Fruit fly (Drosophila melanogaster) whole organism, embryonic: ENCODE measurements around the gene Rpt5.

Experiments used
- CG10147 ChIP-seq: fragments of 200-800 bp; sonication (Bioruptor generic); optimal IDR thresholded peaks from 2 replicates; lab custom pipeline; 2019; ENCODE audit warnings: missing biosample characterization, mild to moderate bottlenecking, missing genetic modification characterization, moderate library complexity
- CG10274 ChIP-seq: fragments of 200-800 bp; sonication (Bioruptor generic); optimal IDR thresholded peaks from 3 replicates; lab custom pipeline; 2017; ENCODE audit warnings: missing biosample characterization, mild to moderate bottlenecking, missing genetic modification characterization
- CG10543 ChIP-seq: fragments of 200-800 bp; sonication (Bioruptor generic); optimal IDR thresholded peaks from 3 replicates; lab custom pipeline; 2017; ENCODE audit warnings: missing biosample characterization, mild to moderate bottlenecking, missing genetic modification characterization, moderate library complexity
- CG11398 ChIP-seq: fragments of 200-800 bp; sonication (Bioruptor generic); optimal IDR thresholded peaks from 2 replicates; lab custom pipeline; 2016; ENCODE audit warnings: missing biosample characterization, missing genetic modification characterization
- CG12744 ChIP-seq: fragments of 200-800 bp; sonication (Bioruptor generic); optimal IDR thresholded peaks from 2 replicates; lab custom pipeline; 2016; ENCODE audit warnings: missing biosample characterization, missing genetic modification characterization
- CG13123 ChIP-seq: fragments of 200-800 bp; sonication (Bioruptor generic); optimal IDR thresholded peaks from 2 replicates; lab custom pipeline; 2016; ENCODE audit warnings: missing biosample characterization, missing genetic modification characterization
- CG14860 ChIP-seq: fragments of 200-800 bp; sonication (Bioruptor generic); IDR thresholded peaks from 3 replicates; pipeline ENCODE4 v1.3.6; 2022; ENCODE audit warnings: missing biosample characterization, missing genetic modification characterization; ENCODE audit not compliant: partially characterized antibody
- CG15601 ChIP-seq: fragments of 200-800 bp; sonication (Bioruptor generic); optimal IDR thresholded peaks from 3 replicates; lab custom pipeline; 2019; ENCODE audit warnings: missing biosample characterization, mild to moderate bottlenecking, missing genetic modification characterization, moderate library complexity
- CG16779 ChIP-seq: fragments of 200-800 bp; sonication (Bioruptor generic); IDR thresholded peaks from 2 replicates; pipeline ENCODE4 v1.3.6; 2022; ENCODE audit warnings: missing biosample characterization, missing genetic modification characterization
- CG17912 ChIP-seq: fragments of 200-800 bp; sonication (Bioruptor generic); optimal IDR thresholded peaks from 2 replicates; lab custom pipeline; 2018; ENCODE audit warnings: missing biosample characterization, mild to moderate bottlenecking, missing genetic modification characterization
- CG3407 ChIP-seq: fragments of 200-800 bp; sonication (Bioruptor generic); optimal IDR thresholded peaks from 2 replicates; lab custom pipeline; 2018; ENCODE audit warnings: missing biosample characterization, mild to moderate bottlenecking, missing genetic modification characterization
- CG3726 ChIP-seq: fragments of 200-800 bp; sonication (Bioruptor generic); IDR thresholded peaks from 3 replicates; pipeline ENCODE4, ENCODE4 v1.3.6; 2022; ENCODE audit warnings: missing biosample characterization, missing genetic modification characterization
- CG4282 ChIP-seq: fragments of 200-800 bp; sonication (Bioruptor generic); optimal IDR thresholded peaks from 2 replicates; lab custom pipeline; 2016; ENCODE audit warnings: missing biosample characterization, missing genetic modification characterization
- CG4820 ChIP-seq: fragments of 200-800 bp; sonication (Bioruptor generic); optimal IDR thresholded peaks from 3 replicates; lab custom pipeline; 2016; ENCODE audit warnings: missing biosample characterization, missing genetic modification characterization
- CG6689 ChIP-seq: fragments of 200-800 bp; sonication (Bioruptor generic); IDR thresholded peaks from 2 replicates; pipeline ENCODE4 v1.3.6; 2022; ENCODE audit warnings: missing biosample characterization, missing genetic modification characterization
- CG8089 ChIP-seq: fragments of 200-800 bp; sonication (Bioruptor generic); optimal IDR thresholded peaks from 3 replicates; lab custom pipeline; 2016; ENCODE audit warnings: missing biosample characterization, missing genetic modification characterization
- CG8359 ChIP-seq: fragments of 200-800 bp; sonication (Bioruptor generic); optimal IDR thresholded peaks from 2 replicates; lab custom pipeline; 2017; ENCODE audit warnings: missing biosample characterization, mild to moderate bottlenecking, missing genetic modification characterization, borderline replicate concordance
- CG8944 ChIP-seq: fragments of 200-800 bp; sonication (Bioruptor generic); optimal IDR thresholded peaks from 3 replicates; lab custom pipeline; 2016; ENCODE audit warnings: missing biosample characterization, missing genetic modification characterization
- CG9797 ChIP-seq: fragments of 200-800 bp; sonication (Bioruptor generic); optimal IDR thresholded peaks from 3 replicates; lab custom pipeline; 2018; ENCODE audit warnings: missing biosample characterization, mild to moderate bottlenecking, missing genetic modification characterization
- CG9817 ChIP-seq: fragments of 200-800 bp; sonication (Bioruptor generic); optimal IDR thresholded peaks from 2 replicates; lab custom pipeline; 2018; ENCODE audit warnings: missing biosample characterization, mild to moderate bottlenecking, missing genetic modification characterization, moderate library complexity
- D ChIP-seq, 2 experiments: fragments of 200-800 bp in 1 of 2; fragments of >200 bp in 1 of 2; sonication (Bioruptor generic) in 1 of 2; optimal IDR thresholded peaks; 2 replicates in 1 of 2; 3 replicates in 1 of 2; lab custom pipeline; 2017; ENCODE audit warnings: mild to moderate bottlenecking in 1 of 2, missing biosample characterization in 1 of 2, missing genetic modification characterization in 1 of 2, missing genetic modification reagents in 1 of 2
- Ets65A ChIP-seq: fragments of 200-800 bp; sonication (Bioruptor generic); peaks from one replicate; lab custom pipeline; 2016; ENCODE audit warnings: missing biosample characterization, missing genetic modification characterization
- H2.0 ChIP-seq: fragments of 200-800 bp; sonication (Bioruptor generic); IDR thresholded peaks from 2 replicates; pipeline ENCODE4 v1.3.6; 2022; ENCODE audit warnings: missing biosample characterization, missing genetic modification characterization
- HLH4C ChIP-seq: fragments of 200-800 bp; sonication (Bioruptor generic); IDR thresholded peaks from 3 replicates; pipeline ENCODE4 v1.3.6; 2022; ENCODE audit warnings: missing biosample characterization, missing genetic modification characterization; ENCODE audit not compliant: partially characterized antibody
- HLHmδ ChIP-seq: fragments of 200-800 bp; sonication (Bioruptor generic); optimal IDR thresholded peaks from 2 replicates; lab custom pipeline; 2018; ENCODE audit warnings: missing biosample characterization, mild to moderate bottlenecking, missing genetic modification characterization, moderate library complexity
- Hmr ChIP-seq: fragments of 200-800 bp; sonication (Bioruptor generic); optimal IDR thresholded peaks from 3 replicates; lab custom pipeline; 2017; ENCODE audit warnings: mild to moderate bottlenecking, missing biosample characterization, missing genetic modification reagents, missing genetic modification characterization
- Myb ChIP-seq: fragments of 200-800 bp; sonication (Bioruptor generic); optimal IDR thresholded peaks from 2 replicates; lab custom pipeline; 2016; ENCODE audit warnings: missing biosample characterization, missing genetic modification characterization
- Ssrp ChIP-seq: fragments of 200-800 bp; sonication (Bioruptor generic); optimal IDR thresholded peaks from 2 replicates; lab custom pipeline; 2018; ENCODE audit warnings: missing biosample characterization, mild to moderate bottlenecking, missing genetic modification characterization, moderate library complexity
- Taf1 ChIP-seq: fragments of 200-800 bp; sonication (Bioruptor generic); IDR thresholded peaks from 2 replicates; pipeline ENCODE4 v1.3.6; 2022; ENCODE audit warnings: missing biosample characterization, missing genetic modification characterization
- Tbp ChIP-seq: fragments of >200 bp; optimal IDR thresholded peaks from 2 replicates; lab custom pipeline; 2018; ENCODE audit warnings: missing biosample characterization, missing genetic modification characterization
- ab ChIP-seq: fragments of 200-800 bp; sonication (Bioruptor generic); optimal IDR thresholded peaks from 2 replicates; lab custom pipeline; 2016; ENCODE audit warnings: missing biosample characterization, missing genetic modification characterization
- ap ChIP-seq: fragments of 200-800 bp; sonication (Bioruptor generic); IDR thresholded peaks from 2 replicates; pipeline ENCODE4 v1.3.6; 2022; ENCODE audit warnings: missing biosample characterization, missing genetic modification characterization
- ash1 ChIP-seq: fragments of 200-800 bp; sonication (Bioruptor generic); optimal IDR thresholded peaks from 2 replicates; lab custom pipeline; 2018; ENCODE audit warnings: missing biosample characterization, mild to moderate bottlenecking, missing genetic modification characterization
- cg ChIP-seq: fragments of 200-800 bp; sonication (Bioruptor generic); optimal IDR thresholded peaks from 3 replicates; lab custom pipeline; 2019; ENCODE audit warnings: missing biosample characterization, mild to moderate bottlenecking, missing genetic modification characterization, moderate library complexity
- crol ChIP-seq: fragments of 200-800 bp; sonication (Bioruptor generic); IDR thresholded peaks from 2 replicates; pipeline ENCODE4 v1.3.6; 2022; ENCODE audit warnings: missing biosample characterization, missing genetic modification characterization
- dpn ChIP-seq, 2 experiments: fragments of 200-800 bp; sonication (Bioruptor generic); optimal IDR thresholded peaks; 3 replicates each; lab custom pipeline; 2016; ENCODE audit warnings: missing biosample characterization in 2 of 2, missing genetic modification characterization in 2 of 2
- gcm2 ChIP-seq: fragments of 200-800 bp; sonication (Bioruptor generic); optimal IDR thresholded peaks from 2 replicates; lab custom pipeline; 2016; ENCODE audit warnings: missing biosample characterization, missing genetic modification characterization
- insv ChIP-seq, 2 experiments: fragments of 200-800 bp; sonication (Bioruptor generic); optimal IDR thresholded peaks; 3 replicates each; lab custom pipeline; 2016 to 2018; ENCODE audit warnings: missing biosample characterization in 2 of 2, missing genetic modification characterization in 2 of 2
- jigr1 ChIP-seq: fragments of 200-800 bp; sonication (Bioruptor generic); IDR thresholded peaks from 3 replicates; pipeline ENCODE4 v1.3.6; 2022; ENCODE audit warnings: missing biosample characterization, missing genetic modification characterization
- mam ChIP-seq: fragments of 200-800 bp; sonication (Bioruptor generic); optimal IDR thresholded peaks from 3 replicates; lab custom pipeline; 2016; ENCODE audit warnings: missing biosample characterization, missing genetic modification characterization
- nerfin-1 ChIP-seq: fragments of 200-800 bp; sonication (Bioruptor generic); optimal IDR thresholded peaks from 3 replicates; lab custom pipeline; 2019; ENCODE audit warnings: missing biosample characterization, mild to moderate bottlenecking, missing genetic modification characterization, moderate library complexity
- otp ChIP-seq: fragments of 200-800 bp; sonication (Bioruptor generic); IDR thresholded peaks from 3 replicates; pipeline ENCODE4, ENCODE4 v1.3.6; 2022; ENCODE audit warnings: missing biosample characterization, missing genetic modification characterization
- rib ChIP-seq: fragments of 200-800 bp; sonication (Bioruptor generic); IDR thresholded peaks from 2 replicates; pipeline ENCODE4 v1.3.6; 2022; ENCODE audit warnings: missing biosample characterization, missing genetic modification characterization
- sd ChIP-seq: fragments of 200-800 bp; sonication (Bioruptor generic); optimal IDR thresholded peaks from 3 replicates; lab custom pipeline; 2018; ENCODE audit warnings: missing biosample characterization, mild to moderate bottlenecking, missing genetic modification characterization, moderate library complexity
- seq ChIP-seq: fragments of 200-800 bp; sonication (Bioruptor generic); IDR thresholded peaks from 2 replicates; pipeline ENCODE4 v1.3.6; 2022; ENCODE audit warnings: missing biosample characterization, missing genetic modification characterization
- sim ChIP-seq: fragments of 200-800 bp; sonication (Bioruptor generic); IDR thresholded peaks from 2 replicates; pipeline ENCODE4 v1.3.6; 2022; ENCODE audit warnings: missing biosample characterization, missing genetic modification characterization
- so ChIP-seq: fragments of 200-800 bp; sonication (Bioruptor generic); IDR thresholded peaks from 3 replicates; pipeline ENCODE4 v1.3.6; 2022; ENCODE audit warnings: missing biosample characterization, missing genetic modification characterization
- sug ChIP-seq: fragments of 200-800 bp; optimal IDR thresholded peaks from 2 replicates; lab custom pipeline; 2019; ENCODE audit warnings: missing biosample characterization, mild to moderate bottlenecking, missing genetic modification characterization, moderate library complexity
- twi ChIP-seq: fragments of 200-800 bp; optimal IDR thresholded peaks from 2 replicates; lab custom pipeline; 2019; ENCODE audit warnings: missing biosample characterization, mild to moderate bottlenecking, missing genetic modification characterization, moderate library complexity
- tx ChIP-seq: fragments of 200-800 bp; sonication (Bioruptor generic); optimal IDR thresholded peaks from 2 replicates; lab custom pipeline; 2016; ENCODE audit warnings: missing biosample characterization, missing genetic modification characterization
- zfh2 ChIP-seq: fragments of 200-800 bp; sonication (Bioruptor generic); optimal IDR thresholded peaks from 2 replicates; lab custom pipeline; 2016; ENCODE audit warnings: missing biosample characterization, missing genetic modification characterization

Rpt5 gene

DNA sequence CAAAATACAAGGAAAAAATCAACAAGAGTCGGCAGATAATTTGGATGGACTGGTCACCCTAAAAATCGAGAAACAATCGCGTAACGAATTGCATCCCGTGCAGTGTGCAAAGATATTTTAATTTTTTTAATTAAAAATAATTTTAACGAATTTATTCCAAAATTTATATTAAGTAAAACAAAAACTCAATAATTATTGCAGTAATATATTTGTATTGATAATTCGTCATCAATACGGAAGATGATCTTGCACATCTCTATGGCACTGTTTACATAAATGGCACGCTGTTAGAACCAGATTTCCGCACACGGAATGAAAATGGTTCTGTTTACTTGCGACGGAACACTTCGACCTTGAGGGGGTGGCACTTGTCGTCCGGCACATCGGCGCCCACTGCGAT, 20.1 kb downstream of the Rpt5 start, which contains the start of gene tst (continued):
- peak; percentile 84 for TF ChIP-seq CG10147
- TF ChIP-seq gcm2 (GFP tag; lab: Kevin White, UChicago): peak; percentile 39
- TF ChIP-seq jigr1: peak; percentile 92
- TF ChIP-seq seq: peak; percentile 88
- no peak for TF ChIP-seq CG8089
- TF ChIP-seq CG4820 (GFP tag; lab: Kevin White, UChicago): peak; percentile 82
- TF ChIP-seq rib (GFP tag; lab: Robert Waterston, UW): peak; percentile 92
- TF ChIP-seq sim (GFP tag; lab: Robert Waterston, UW): peak; percentile 88; the same call in 1 of the 2 replicates
- TF ChIP-seq Ssrp (tag; lab: Kevin White, UChicago): peak; percentile 95
- no peak for TF ChIP-seq ab (GFP tag; lab: Kevin White, UChicago)
- TF ChIP-seq tx: peak; percentile 16
- peak; percentile 53 for TF ChIP-seq CG10543
- peak; percentile 85 for TF ChIP-seq CG15601 (tag; lab: Kevin White, UChicago)
- TF ChIP-seq CG11398 (GFP tag; lab: Kevin White, UChicago): no peak
- peak; percentile 46 for TF ChIP-seq CG9797
- no peak for TF ChIP-seq sd (tag; lab: Kevin White, UChicago)
- peak; percentile 40 for TF ChIP-seq CG10274 (GFP tag; lab: Kevin White, UChicago)
- peak; percentile 79 for TF ChIP-seq nerfin-1 (tag; lab: Kevin White, UChicago)
- peak; percentile 34 for TF ChIP-seq CG8944
- peak; percentile 79 for TF ChIP-seq CG3407
- TF ChIP-seq D (optimal IDR thresholded peaks at IDR 0.05; lab: Kevin White, UChicago): no peak
- peak; percentile 78 for TF ChIP-seq D (GFP tag; optimal IDR thresholded peaks at IDR 0.05; lab: Kevin White, UChicago)
- TF ChIP-seq crol (GFP tag; lab: Robert Waterston, UW): peak; percentile 53
- no peak for TF ChIP-seq cg (GFP tag; lab: Kevin White, UChicago)
- peak; percentile 97 for TF ChIP-seq CG3726 (GFP tag; lab: Robert Waterston, UW)
- peak; percentile 93 for TF ChIP-seq Taf1
- peak; percentile 97 for TF ChIP-seq CG6689 (GFP tag; lab: Robert Waterston, UW)
- TF ChIP-seq CG17912 (GFP tag; lab: Kevin White, UChicago): peak; percentile 53
- TF ChIP-seq ash1: no peak
- TF ChIP-seq CG14860 (GFP tag; lab: Robert Waterston, UW): no peak
- peak; percentile 92 for TF ChIP-seq ap (GFP tag; lab: Robert Waterston, UW)
- TF ChIP-seq otp (GFP tag; lab: Robert Waterston, UW): peak; percentile 88; the same call in 2 of the 3 replicates
- TF ChIP-seq CG13123 (GFP tag; lab: Kevin White, UChicago): peak; percentile 87
- no peak for TF ChIP-seq CG4282
- TF ChIP-seq Myb (GFP tag; lab: Kevin White, UChicago): peak; percentile 2
- peak; percentile 31 to 93 for TF ChIP-seq dpn (GFP tag; optimal IDR thresholded peaks at IDR 0.05; lab: Kevin White, UChicago)
- TF ChIP-seq CG12744 (GFP tag; lab: Kevin White, UChicago): no peak
- peak; percentile 63 for TF ChIP-seq mam (GFP tag; lab: Kevin White, UChicago)
- TF ChIP-seq CG9817 (tag; lab: Kevin White, UChicago): peak; percentile 90
- TF ChIP-seq CG8359 (GFP tag; lab: Kevin White, UChicago): peak; percentile 54
- TF ChIP-seq HLH4C (GFP tag; lab: Robert Waterston, UW): peak; percentile 43; the same call in 1 of the 3 replicates
- peak; percentile 92 for TF ChIP-seq Ets65A
- no peak for TF ChIP-seq HLHmδ (GFP tag; lab: Kevin White, UChicago)
- peak; percentile 79 for TF ChIP-seq sug (tag; lab: Kevin White, UChicago)
- peak in 1 of 2 experiments; percentile 36 for TF ChIP-seq insv (GFP tag; optimal IDR thresholded peaks at IDR 0.05; lab: Kevin White, UChicago)
- TF ChIP-seq zfh2 (GFP tag; lab: Kevin White, UChicago): peak; percentile 79
- peak; percentile 84 for TF ChIP-seq CG16779 (GFP tag; lab: Robert Waterston, UW)
- TF ChIP-seq H2.0 (GFP tag; lab: Robert Waterston, UW): peak; percentile 96
- TF ChIP-seq so (GFP tag; lab: Robert Waterston, UW): peak; percentile 89
- TF ChIP-seq twi: peak; percentile 80
- no peak for TF ChIP-seq Tbp (GFP tag; lab: Kevin White, UChicago)
- peak; percentile 91 for TF ChIP-seq Hmr
